In genomic region chr3L:14204659-14205568, dm6 we compare ENCODE assay signal across 1 fruit fly cellular context.
TF ChIP-seq lines count a peak whose summit lies in the region.

No protein-coding gene starts in this region.

TF ChIP-seq in whole organism, embryonic, 481 proteins besides CTCF, POLR2A, EP300 and RAD21 (continued from another document and continues in another):
- TF ChIP-seq CG5180 (GFP tag; optimal IDR thresholded peaks at IDR 0.05; lab: Kevin White, UChicago) (peak; percentile 99), Sry-δ (GFP tag; optimal IDR thresholded peaks at IDR 0.05; lab: Kevin White, UChicago) (no peak), stwl (tag; optimal IDR thresholded peaks at IDR 0.05; lab: Kevin White, UChicago) (peak; percentile 33), mld (GFP tag; IDR thresholded peaks at IDR 0.05; lab: Robert Waterston, UW; ENCODE audit: partially characterized antibody) (no peak), CG15073 (GFP tag; optimal IDR thresholded peaks at IDR 0.05; lab: Kevin White, UChicago) (no peak), B-H2 (GFP tag; optimal IDR thresholded peaks at IDR 0.05; lab: Kevin White, UChicago) (no peak), ttk (GFP tag; IDR thresholded peaks at IDR 0.05; lab: Robert Waterston, UW) (no peak; the same call in 1 of the 2 replicates), lbe (GFP tag; optimal IDR thresholded peaks at IDR 0.05; lab: Kevin White, UChicago) (no peak), jigr1 (GFP tag; IDR thresholded peaks at IDR 0.05; lab: Robert Waterston, UW) (no peak), da (GFP tag; optimal IDR thresholded peaks at IDR 0.05; lab: Kevin White, UChicago) (no peak), dan (GFP tag; IDR thresholded peaks at IDR 0.05; lab: Robert Waterston, UW) (no peak), cad (GFP tag; optimal IDR thresholded peaks at IDR 0.05; lab: Kevin White, UChicago) (peak; percentile 12), Bdp1 (GFP tag; optimal IDR thresholded peaks at IDR 0.05; lab: Kevin White, UChicago) (no peak), pho (GFP tag; optimal IDR thresholded peaks at IDR 0.05; lab: Kevin White, UChicago) (no peak), CG7556 (GFP tag; optimal IDR thresholded peaks at IDR 0.05; lab: Kevin White, UChicago) (peak; percentile 56), unc-4 (GFP tag; IDR thresholded peaks at IDR 0.05; lab: Robert Waterston, UW; ENCODE audit: partially characterized antibody) (no peak), B-H1 (GFP tag; IDR thresholded peaks at IDR 0.05; lab: Robert Waterston, UW) (no peak), H15 (GFP tag; IDR thresholded peaks at IDR 0.05; lab: Robert Waterston, UW) (no peak), CG15514 (GFP tag; optimal IDR thresholded peaks at IDR 0.05; lab: Kevin White, UChicago) (no peak), CG34422 (GFP tag; IDR thresholded peaks at IDR 0.05; lab: Robert Waterston, UW) (no peak), Poxn (GFP tag; IDR thresholded peaks at IDR 0.05; lab: Robert Waterston, UW) (no peak), CG4617 (GFP tag; optimal IDR thresholded peaks at IDR 0.05; lab: Kevin White, UChicago; ENCODE audit: borderline replicate concordance) (no peak), CG8924 (tag; optimal IDR thresholded peaks at IDR 0.05; lab: Kevin White, UChicago) (peak; percentile 6), croc (GFP tag; conservative IDR thresholded peaks at IDR 0.05; lab: Robert Waterston, UW) (no peak), CG6175 (GFP tag; IDR thresholded peaks at IDR 0.05; lab: Robert Waterston, UW) (no peak), jumu (GFP tag; optimal IDR thresholded peaks at IDR 0.05; lab: Kevin White, UChicago) (no peak), D19B (GFP tag; optimal IDR thresholded peaks at IDR 0.05; lab: Kevin White, UChicago) (no peak), Kr (GFP tag; optimal IDR thresholded peaks at IDR 0.05; lab: Kevin White, UChicago) (no peak), CG12769 (tag; optimal IDR thresholded peaks at IDR 0.05; lab: Kevin White, UChicago) (peak; percentile 17), hb (GFP tag; IDR thresholded peaks at IDR 0.05; lab: Robert Waterston, UW; ENCODE audit: partially characterized antibody) (no peak), zfh1 (GFP tag; IDR thresholded peaks at IDR 0.05; lab: Robert Waterston, UW) (no peak), CG18476 (GFP tag; optimal IDR thresholded peaks at IDR 0.05; lab: Kevin White, UChicago) (no peak), sug (tag; optimal IDR thresholded peaks at IDR 0.05; lab: Kevin White, UChicago) (no peak), shn (GFP tag; optimal IDR thresholded peaks at IDR 0.05; lab: Kevin White, UChicago) (no peak), knrl (GFP tag; IDR thresholded peaks at IDR 0.05; lab: Robert Waterston, UW; ENCODE audit: partially characterized antibody) (no peak), lola (GFP tag; optimal IDR thresholded peaks at IDR 0.05; lab: Kevin White, UChicago) (no peak), CG13287 (GFP tag; IDR thresholded peaks at IDR 0.05; lab: Robert Waterston, UW; ENCODE audit: partially characterized antibody) (peak; percentile 49; the same call in 1 of the 2 replicates), Six4 (GFP tag; optimal IDR thresholded peaks at IDR 0.05; lab: Kevin White, UChicago) (no peak), C15 (GFP tag; IDR thresholded peaks at IDR 0.05; lab: Robert Waterston, UW) (no peak), HLH54F (GFP tag; optimal IDR thresholded peaks at IDR 0.05; lab: Kevin White, UChicago) (no peak), ara (GFP tag; IDR thresholded peaks at IDR 0.05; lab: Robert Waterston, UW) (no peak), CG15601 (tag; optimal IDR thresholded peaks at IDR 0.05; lab: Kevin White, UChicago) (peak; percentile 9), CG12236 (GFP tag; optimal IDR thresholded peaks at IDR 0.05; lab: Kevin White, UChicago) (no peak), CG10321 (GFP tag; IDR thresholded peaks at IDR 0.05; lab: Robert Waterston, UW) (no peak), D (optimal IDR thresholded peaks at IDR 0.05; lab: Kevin White, UChicago) (no peak), D (GFP tag; optimal IDR thresholded peaks at IDR 0.05; lab: Kevin White, UChicago) (no peak), CG7372 (GFP tag; IDR thresholded peaks at IDR 0.05; lab: Robert Waterston, UW) (no peak), sr (GFP tag; IDR thresholded peaks at IDR 0.05; lab: Robert Waterston, UW) (no peak), sna (GFP tag; IDR thresholded peaks at IDR 0.05; lab: Robert Waterston, UW; ENCODE audit: partially characterized antibody) (no peak), CG6272 (GFP tag; IDR thresholded peaks at IDR 0.05; lab: Robert Waterston, UW) (no peak), CG13775 (GFP tag; optimal IDR thresholded peaks at IDR 0.05; lab: Kevin White, UChicago) (no peak), CG33213 (GFP tag; optimal IDR thresholded peaks at IDR 0.05; lab: Kevin White, UChicago) (no peak), CG1529 (GFP tag; optimal IDR thresholded peaks at IDR 0.05; lab: Kevin White, UChicago) (no peak), trem (tag; optimal IDR thresholded peaks at IDR 0.05; lab: Kevin White, UChicago) (peak; percentile 27), tx (GFP tag; optimal IDR thresholded peaks at IDR 0.05; lab: Kevin White, UChicago) (no peak), CG9797 (GFP tag; optimal IDR thresholded peaks at IDR 0.05; lab: Kevin White, UChicago) (no peak), HLHmδ (GFP tag; optimal IDR thresholded peaks at IDR 0.05; lab: Kevin White, UChicago) (no peak), Hmx (GFP tag; optimal IDR thresholded peaks at IDR 0.05; lab: Kevin White, UChicago) (no peak), fd102C (GFP tag; optimal IDR thresholded peaks at IDR 0.05; lab: Kevin White, UChicago) (no peak), twi (tag; optimal IDR thresholded peaks at IDR 0.05; lab: Kevin White, UChicago) (no peak), h (optimal IDR thresholded peaks at IDR 0.05; lab: Kevin White, UChicago) (no peak), CG7839 (tag; optimal IDR thresholded peaks at IDR 0.05; lab: Kevin White, UChicago) (peak; percentile 64), gem (tag; optimal IDR thresholded peaks at IDR 0.05; lab: Kevin White, UChicago) (peak; percentile 61), ash1 (GFP tag; optimal IDR thresholded peaks at IDR 0.05; lab: Kevin White, UChicago) (no peak), CG2129 (GFP tag; IDR thresholded peaks at IDR 0.05; lab: Robert Waterston, UW; ENCODE audit: partially characterized antibody) (no peak), nerfin-1 (tag; optimal IDR thresholded peaks at IDR 0.05; lab: Kevin White, UChicago) (peak; percentile 30), Nf-YA (GFP tag; IDR thresholded peaks at IDR 0.05; lab: Robert Waterston, UW) (no peak), trh (GFP tag; optimal IDR thresholded peaks at IDR 0.05; lab: Kevin White, UChicago) (no peak), ac (GFP tag; optimal IDR thresholded peaks at IDR 0.05; lab: Kevin White, UChicago) (no peak), CG7963 (GFP tag; IDR thresholded peaks at IDR 0.05; lab: Robert Waterston, UW; ENCODE audit: partially characterized antibody) (no peak), CG3726 (GFP tag; IDR thresholded peaks at IDR 0.05; lab: Robert Waterston, UW) (no peak), Neu2 (GFP tag; optimal IDR thresholded peaks at IDR 0.05; lab: Kevin White, UChicago; ENCODE audit: borderline replicate concordance) (no peak), MESR4 (GFP tag; optimal IDR thresholded peaks at IDR 0.05; lab: Kevin White, UChicago) (no peak), sqz (GFP tag; optimal IDR thresholded peaks at IDR 0.05; lab: Kevin White, UChicago) (no peak), insv (GFP tag; optimal IDR thresholded peaks at IDR 0.05; lab: Kevin White, UChicago) (no peak), CG11723 (GFP tag; optimal IDR thresholded peaks at IDR 0.05; lab: Kevin White, UChicago) (no peak), zen (tag; optimal IDR thresholded peaks at IDR 0.05; lab: Kevin White, UChicago) (no peak), en (GFP tag; optimal IDR thresholded peaks at IDR 0.05; lab: Kevin White, UChicago) (no peak), CG14441 (GFP tag; IDR thresholded peaks at IDR 0.05; lab: Robert Waterston, UW) (0 out of 2 replicates have a peak, but pooled peaks have one; percentile 22), ab (GFP tag; optimal IDR thresholded peaks at IDR 0.05; lab: Kevin White, UChicago) (no peak), Taf1 (GFP tag; IDR thresholded peaks at IDR 0.05; lab: Robert Waterston, UW) (no peak), E2f2 (GFP tag; IDR thresholded peaks at IDR 0.05; lab: Robert Waterston, UW) (0 out of 2 replicates have a peak, but pooled peaks have one; percentile 24), CG13123 (GFP tag; optimal IDR thresholded peaks at IDR 0.05; lab: Kevin White, UChicago) (no peak), HmgZ (tag; optimal IDR thresholded peaks at IDR 0.05; lab: Kevin White, UChicago) (no peak), CG15269 (tag; optimal IDR thresholded peaks at IDR 0.05; lab: Kevin White, UChicago) (peak; percentile 37), CG6654 (GFP tag; optimal IDR thresholded peaks at IDR 0.05; lab: Kevin White, UChicago) (no peak), CG14050 (GFP tag; IDR thresholded peaks at IDR 0.05; lab: Robert Waterston, UW) (no peak), CG31224 (GFP tag; IDR thresholded peaks at IDR 0.05; lab: Robert Waterston, UW) (no peak), NC2β (GFP tag; optimal IDR thresholded peaks at IDR 0.05; lab: Kevin White, UChicago) (no peak), nerfin-2 (GFP tag; IDR thresholded peaks at IDR 0.05; lab: Robert Waterston, UW; ENCODE audit: partially characterized antibody) (no peak), bbx (GFP tag; IDR thresholded peaks at IDR 0.05; lab: Robert Waterston, UW; ENCODE audit: partially characterized antibody) (no peak; the same call in 1 of the 2 replicates), bab2 (GFP tag; optimal IDR thresholded peaks at IDR 0.05; lab: Kevin White, UChicago) (no peak), Fer2 (tag; optimal IDR thresholded peaks at IDR 0.05; lab: Kevin White, UChicago) (no peak), CG12219 (GFP tag; optimal IDR thresholded peaks at IDR 0.05; lab: Kevin White, UChicago) (no peak), Mad (GFP tag; optimal IDR thresholded peaks at IDR 0.05; lab: Kevin White, UChicago) (no peak), CG8281 (tag; optimal IDR thresholded peaks at IDR 0.05; lab: Kevin White, UChicago) (no peak), sens-2 (GFP tag; IDR thresholded peaks at IDR 0.05; lab: Robert Waterston, UW) (no peak), Atf-2 (GFP tag; optimal IDR thresholded peaks at IDR 0.05; lab: Kevin White, UChicago) (no peak), chn (GFP tag; optimal IDR thresholded peaks at IDR 0.05; lab: Kevin White, UChicago) (no peak), fd64A (GFP tag; optimal IDR thresholded peaks at IDR 0.05; lab: Kevin White, UChicago) (no peak), CG15011 (GFP tag; optimal IDR thresholded peaks at IDR 0.05; lab: Kevin White, UChicago) (no peak), CG12155 (GFP tag; optimal IDR thresholded peaks at IDR 0.05; lab: Kevin White, UChicago) (no peak), az2 (GFP tag; optimal IDR thresholded peaks at IDR 0.05; lab: Kevin White, UChicago) (peak; percentile 32), CG3065 (GFP tag; optimal IDR thresholded peaks at IDR 0.05; lab: Kevin White, UChicago) (no peak), dmrt11E (tag; optimal IDR thresholded peaks at IDR 0.05; lab: Kevin White, UChicago) (no peak), ssp (GFP tag; IDR thresholded peaks at IDR 0.05; lab: Robert Waterston, UW) (no peak), Abd-B (GFP tag; optimal IDR thresholded peaks at IDR 0.05; lab: Kevin White, UChicago) (no peak), yki (optimal IDR thresholded peaks at IDR 0.05; lab: Kevin White, UChicago) (no peak), eyg (GFP tag; optimal IDR thresholded peaks at IDR 0.05; lab: Kevin White, UChicago) (no peak), CG11085 (GFP tag; IDR thresholded peaks at IDR 0.05; lab: Robert Waterston, UW) (no peak), grau (tag; optimal IDR thresholded peaks at IDR 0.05; lab: Kevin White, UChicago) (peak; percentile 44), CG11504 (tag; optimal IDR thresholded peaks at IDR 0.05; lab: Kevin White, UChicago) (peak; percentile 61), CoRest (tag; optimal IDR thresholded peaks at IDR 0.05; lab: Kevin White, UChicago) (peak; percentile 55), Lpt (GFP tag; optimal IDR thresholded peaks at IDR 0.05; lab: Kevin White, UChicago) (no peak), CG10565 (GFP tag; optimal IDR thresholded peaks at IDR 0.05; lab: Kevin White, UChicago) (no peak), CG1603 (tag; optimal IDR thresholded peaks at IDR 0.05; lab: Kevin White, UChicago) (no peak), lilli (GFP tag; optimal IDR thresholded peaks at IDR 0.05; lab: Kevin White, UChicago) (no peak), ato (GFP tag; IDR thresholded peaks at IDR 0.05; lab: Robert Waterston, UW; ENCODE audit: partially characterized antibody) (no peak), CG2678 (tag; optimal IDR thresholded peaks at IDR 0.05; lab: Kevin White, UChicago) (peak; percentile 73), btn (GFP tag; optimal IDR thresholded peaks at IDR 0.05; lab: Kevin White, UChicago) (no peak), Hand (GFP tag; optimal IDR thresholded peaks at IDR 0.05; lab: Kevin White, UChicago) (no peak), CG7745 (tag; optimal IDR thresholded peaks at IDR 0.05; lab: Kevin White, UChicago) (no peak), sob (GFP tag; IDR thresholded peaks at IDR 0.05; lab: Robert Waterston, UW) (no peak), vfl (GFP tag; optimal IDR thresholded peaks at IDR 0.05; lab: Kevin White, UChicago) (no peak), Tbp (GFP tag; optimal IDR thresholded peaks at IDR 0.05; lab: Kevin White, UChicago) (no peak), CG18619 (GFP tag; optimal IDR thresholded peaks at IDR 0.05; lab: Kevin White, UChicago) (peak; percentile 19), tio (GFP tag; optimal IDR thresholded peaks at IDR 0.05; lab: Kevin White, UChicago) (peak; percentile 11), bigmax (GFP tag; optimal IDR thresholded peaks at IDR 0.05; lab: Kevin White, UChicago) (no peak), CG13894 (tag; optimal IDR thresholded peaks at IDR 0.05; lab: Kevin White, UChicago) (peak; percentile 44), prd (optimal IDR thresholded peaks at IDR 0.05; lab: Kevin White, UChicago) (no peak), prd (GFP tag; IDR thresholded peaks at IDR 0.05; lab: Robert Waterston, UW) (no peak), lmd (GFP tag; IDR thresholded peaks at IDR 0.05; lab: Robert Waterston, UW) (no peak), vnd (GFP tag; IDR thresholded peaks at IDR 0.05; lab: Robert Waterston, UW; ENCODE audit: partially characterized antibody) (no peak), tap (tag; optimal IDR thresholded peaks at IDR 0.05; lab: Kevin White, UChicago) (no peak), HHEX (GFP tag; optimal IDR thresholded peaks at IDR 0.05; lab: Kevin White, UChicago) (no peak), CG3407 (GFP tag; optimal IDR thresholded peaks at IDR 0.05; lab: Kevin White, UChicago) (no peak), CG13424 (tag; optimal IDR thresholded peaks at IDR 0.05; lab: Kevin White, UChicago) (peak; percentile 55), zf30C (GFP tag; optimal IDR thresholded peaks at IDR 0.05; lab: Kevin White, UChicago) (no peak)
